Worm (Caenorhabditis elegans) whole organism, early embryonic: ENCODE data around the gene M01F1.4.

Experiments used
- B0310.2 ChIP-seq: sonication (generic microtip); optimal IDR thresholded peaks from 2 replicates; lab custom pipeline; 2016; ENCODE audit warnings: mild to moderate bottlenecking, missing genetic modification characterization, missing compliant biosample characterization
- ceh-13 ChIP-seq: fragments of 200-800 bp; sonication (Bioruptor generic); optimal IDR thresholded peaks from 2 replicates; lab custom pipeline; 2018; ENCODE audit warnings: mild to moderate bottlenecking, missing genetic modification characterization, missing compliant biosample characterization
- pes-1 ChIP-seq: fragments of 200-800 bp; sonication (Bioruptor generic); IDR thresholded peaks from 2 replicates; pipeline ENCODE4 v1.3.6; 2022; ENCODE audit warnings: missing genetic modification reagents, missing genetic modification characterization, missing compliant biosample characterization

- TF ChIP-seq ceh-13 (GFP tag; lab: Kevin White, UChicago) (no peak), pes-1 (GFP tag; lab: Robert Waterston, UW) (no peak), B0310.2 (no peak)
These were observed 32.3 kb upstream of the M01F1.4 start for ce11 chrIII:3542105-3542504.
